Worm (Caenorhabditis elegans) whole organism, L1 larva: ENCODE results near the gene srb-1.

Experiments used
- aly-2 ChIP-seq: fragments of 150-350 bp; optimal IDR thresholded peaks from 2 replicates; lab custom pipeline; 2014; ENCODE audit warnings: missing biosample characterization, missing genetic modification characterization
- lin-13 ChIP-seq: fragments of 150-350 bp; optimal IDR thresholded peaks from 2 replicates; lab custom pipeline; 2014; ENCODE audit warnings: missing biosample characterization, missing genetic modification reagents, missing genetic modification characterization
- nhr-11 ChIP-seq: fragments of 150-350 bp; optimal IDR thresholded peaks from 2 replicates; lab custom pipeline; 2014; ENCODE audit warnings: missing biosample characterization, missing genetic modification characterization
- nhr-90 ChIP-seq: sonication (generic microtip); optimal IDR thresholded peaks from 2 replicates; lab custom pipeline; 2016; ENCODE audit warnings: mild to moderate bottlenecking, missing genetic modification characterization, missing compliant biosample characterization; ENCODE audit not compliant: poor library complexity
- unc-130 ChIP-seq: fragments of 150-350 bp; optimal IDR thresholded peaks from 2 replicates; lab custom pipeline; 2017; ENCODE audit warnings: missing biosample characterization, missing genetic modification characterization, inconsistent platforms

DNA sequence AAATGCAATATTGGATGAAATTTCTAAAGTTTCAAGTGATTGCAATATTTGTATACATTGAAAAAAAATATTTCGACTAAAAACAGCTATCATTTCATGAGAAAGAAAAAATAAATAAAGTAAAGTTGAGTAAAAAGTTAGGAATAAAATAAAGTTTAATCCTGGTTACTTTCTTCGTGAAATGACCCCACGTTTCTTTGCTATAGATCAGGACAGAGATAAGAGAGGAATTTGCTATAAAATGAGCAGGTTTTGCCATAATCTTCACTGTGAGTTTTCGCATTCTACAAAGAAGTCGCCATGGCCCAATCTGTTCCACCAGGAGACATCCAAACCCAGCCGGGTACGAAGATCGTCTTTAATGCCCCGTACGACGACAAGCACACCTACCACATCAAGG lies 23.2 kb upstream of the srb-1 start, which contains the start of gene msp-49:
- TF ChIP-seq lin-13 (GFP tag; lab: Kevin White, UChicago) (no peak), aly-2 (tag; lab: Kevin White, UChicago) (no peak), nhr-11 (tag; lab: Kevin White, UChicago) (no peak), unc-130 (no peak), nhr-90 (no peak)
